Worm (Caenorhabditis elegans) whole organism, midembryonic: Measurements from ENCODE around the gene tcl-2.
A peak's percentile ranks its signal among the peaks of the same experiment; 100 is the strongest.

Experiments used
- T22C8.4 ChIP-seq: fragments of 200-800 bp; sonication (Bioruptor generic); IDR thresholded peaks from 2 replicates; pipeline ENCODE4 v1.3.6; 2022; ENCODE audit warnings: missing genetic modification characterization, missing compliant biosample characterization
- cog-1 ChIP-seq: sonication (generic microtip); optimal IDR thresholded peaks from 2 replicates; lab custom pipeline; 2016; ENCODE audit warnings: missing genetic modification characterization, missing compliant biosample characterization
- flt-1 ChIP-seq: fragments of 200-800 bp; sonication (Bioruptor generic); IDR thresholded peaks from 2 replicates; pipeline ENCODE4 v1.3.6; 2022; ENCODE audit warnings: missing genetic modification characterization, missing compliant biosample characterization
- klf-2 ChIP-seq: fragments of 200-800 bp; sonication (Bioruptor generic); conservative IDR thresholded peaks from 2 replicates; pipeline ENCODE4 v1.3.6; 2022; ENCODE audit warnings: missing genetic modification reagents, missing genetic modification characterization, missing compliant biosample characterization
- med-1 ChIP-seq: sonication (generic microtip); optimal IDR thresholded peaks from 2 replicates; lab custom pipeline; 2017; ENCODE audit warnings: missing genetic modification characterization, mild to moderate bottlenecking, missing compliant biosample characterization, antibody characterized with exemption, missing genetic modification reagents; ENCODE audit not compliant: insufficient read depth
- ref-1 ChIP-seq: fragments of 200-800 bp; sonication (Bioruptor generic); conservative IDR thresholded peaks from 2 replicates; pipeline ENCODE4 v1.3.6; 2022; ENCODE audit warnings: missing genetic modification reagents, missing genetic modification characterization, missing compliant biosample characterization
- tab-1 ChIP-seq: fragments of 200-800 bp; sonication (Bioruptor generic); IDR thresholded peaks from 2 replicates; pipeline ENCODE4 v1.3.6; 2022; ENCODE audit warnings: missing genetic modification characterization, missing compliant biosample characterization
- ztf-23 ChIP-seq: fragments of 200-800 bp; sonication (Bioruptor generic); IDR thresholded peaks from 2 replicates; pipeline ENCODE4 v1.3.6; 2022; ENCODE audit warnings: missing genetic modification reagents, missing genetic modification characterization, missing compliant biosample characterization
- ztf-29 ChIP-seq: fragments of 200-800 bp; sonication (Bioruptor generic); IDR thresholded peaks from 2 replicates; pipeline ENCODE4 v1.3.6; 2022; ENCODE audit warnings: missing genetic modification reagents, missing genetic modification characterization, missing compliant biosample characterization

The tcl-2 gene

ce11 chrIV:177487-177886, 1.4 kb upstream of the tcl-2 start:
- no peak for TF ChIP-seq med-1
- no peak for TF ChIP-seq cog-1 (tag; lab: Kevin White, UChicago)
- TF ChIP-seq ztf-23 (GFP tag; lab: Robert Waterston, UW), result no peak
- TF ChIP-seq T22C8.4, result no peak
- no peak for TF ChIP-seq tab-1
- no peak for TF ChIP-seq flt-1 (GFP tag; lab: Robert Waterston, UW)
- no peak for TF ChIP-seq klf-2
- TF ChIP-seq ref-1, result no peak
- no peak for TF ChIP-seq ztf-29

- TF ChIP-seq ztf-29 (no peak), tab-1 (no peak), ztf-23 (GFP tag; lab: Robert Waterston, UW) (no peak), klf-2 (no peak), T22C8.4 (no peak), ref-1 (no peak), cog-1 (tag; lab: Kevin White, UChicago) (no peak)
Measured at ce11 chrIV:179700-180099, 817 bp downstream of the tcl-2 start.

- TF ChIP-seq flt-1 (GFP tag; lab: Robert Waterston, UW) (no peak), med-1 (no peak), ztf-23 (GFP tag; lab: Robert Waterston, UW) (no peak), klf-2 (no peak), tab-1 (no peak)
Measured at ce11 chrIV:183519-183918, 4.6 kb downstream of the tcl-2 start.

- TF ChIP-seq tab-1 (no peak), flt-1 (GFP tag; lab: Robert Waterston, UW) (no peak), klf-2 (no peak), cog-1 (tag; lab: Kevin White, UChicago) (no peak), ztf-23 (GFP tag; lab: Robert Waterston, UW) (no peak), ref-1 (no peak), med-1 (no peak), T22C8.4 (no peak), ztf-29 (no peak)
Measured at ce11 chrIV:184184-184583, 5.3 kb downstream of the tcl-2 start, which contains the start of gene pnc-1. Gene pnc-1 (plus strand): TSS chrIV:184484.

ce11 chrIV:186110-186509, 7.2 kb downstream of the tcl-2 start:
- no peak for TF ChIP-seq med-1
- TF ChIP-seq flt-1 (GFP tag; lab: Robert Waterston, UW), result no peak
- TF ChIP-seq ztf-29, result no peak
- TF ChIP-seq klf-2, result no peak

- TF ChIP-seq ztf-23 (GFP tag; lab: Robert Waterston, UW) (no peak), tab-1 (no peak), cog-1 (tag; lab: Kevin White, UChicago) (no peak), T22C8.4 (no peak), ref-1 (no peak), klf-2 (no peak), ztf-29 (no peak), med-1 (no peak), flt-1 (GFP tag; lab: Robert Waterston, UW) (no peak)
Measured at ce11 chrIV:187336-187735, 8.5 kb downstream of the tcl-2 start.

ce11 chrIV:189087-189486, 10.2 kb downstream of the tcl-2 start:
- TF ChIP-seq klf-2 (no peak), tab-1 (no peak)

- TF ChIP-seq med-1 (no peak), tab-1 (no peak), T22C8.4 (no peak), klf-2 (no peak), ztf-23 (GFP tag; lab: Robert Waterston, UW) (peak; percentile 70; the same call in 1 of the 2 replicates), cog-1 (tag; lab: Kevin White, UChicago) (peak; percentile 74), flt-1 (GFP tag; lab: Robert Waterston, UW) (peak; percentile 84)
Measured at ce11 chrIV:192046-192445, 13.2 kb downstream of the tcl-2 start, which contains the start of gene Y38C1AA.12. Gene Y38C1AA.12 (plus strand): TSS chrIV:192256.

- TF ChIP-seq ztf-29 (no peak), tab-1 (no peak), flt-1 (GFP tag; lab: Robert Waterston, UW) (no peak), cog-1 (tag; lab: Kevin White, UChicago) (no peak), T22C8.4 (no peak), med-1 (no peak), klf-2 (no peak), ref-1 (no peak), ztf-23 (GFP tag; lab: Robert Waterston, UW) (no peak)
Measured at ce11 chrIV:194442-194841, 15.6 kb downstream of the tcl-2 start, which contains the start of gene csn-3. Gene csn-3 (plus strand): TSS chrIV:194742.

ce11 chrIV:202921-203652, 24.2 kb downstream of the tcl-2 start, which contains the start of gene gfrp-1:
Gene gfrp-1 (plus strand): TSS chrIV:203602.
- TF ChIP-seq flt-1 (GFP tag; lab: Robert Waterston, UW), result no peak
- TF ChIP-seq tab-1, result no peak
- no peak for TF ChIP-seq ref-1
- TF ChIP-seq ztf-23 (GFP tag; lab: Robert Waterston, UW), result no peak
- no peak for TF ChIP-seq ztf-29
- no peak for TF ChIP-seq klf-2
- TF ChIP-seq med-1, result no peak
- TF ChIP-seq T22C8.4, result no peak
- TF ChIP-seq cog-1 (tag; lab: Kevin White, UChicago), result no peak

ce11 chrIV:204998-205397, 26.1 kb downstream of the tcl-2 start, which contains the start of gene coa-1:
Gene coa-1 (plus strand): TSS chrIV:205298.
- TF ChIP-seq klf-2 (no peak), flt-1 (GFP tag; lab: Robert Waterston, UW) (no peak), ztf-29 (no peak), tab-1 (no peak)

- TF ChIP-seq flt-1 (GFP tag; lab: Robert Waterston, UW), result no peak
- TF ChIP-seq tab-1, result no peak
- TF ChIP-seq cog-1 (tag; lab: Kevin White, UChicago), result no peak
- TF ChIP-seq ztf-29, result no peak
- no peak for TF ChIP-seq klf-2
Measured at ce11 chrIV:207885-208284, 29.0 kb downstream of the tcl-2 start, which contains the start of gene Y38C1AA.1. Gene Y38C1AA.1 (plus strand): TSS chrIV:208185.
